Fruit fly (Drosophila melanogaster) S2 (cell line): ENCODE data around the gene CG13999.
A peak's percentile ranks its signal among the peaks of the same experiment; 100 is the strongest.

Source experiments
- CG8478 ChIP-seq: fragments of >200 bp; optimal IDR thresholded peaks from 2 replicates; lab custom pipeline; 2018
- CTCF ChIP-seq, 2 experiments: fragments of >200 bp; optimal IDR thresholded peaks; 2 replicates each; lab custom pipeline; 2018

DNA sequence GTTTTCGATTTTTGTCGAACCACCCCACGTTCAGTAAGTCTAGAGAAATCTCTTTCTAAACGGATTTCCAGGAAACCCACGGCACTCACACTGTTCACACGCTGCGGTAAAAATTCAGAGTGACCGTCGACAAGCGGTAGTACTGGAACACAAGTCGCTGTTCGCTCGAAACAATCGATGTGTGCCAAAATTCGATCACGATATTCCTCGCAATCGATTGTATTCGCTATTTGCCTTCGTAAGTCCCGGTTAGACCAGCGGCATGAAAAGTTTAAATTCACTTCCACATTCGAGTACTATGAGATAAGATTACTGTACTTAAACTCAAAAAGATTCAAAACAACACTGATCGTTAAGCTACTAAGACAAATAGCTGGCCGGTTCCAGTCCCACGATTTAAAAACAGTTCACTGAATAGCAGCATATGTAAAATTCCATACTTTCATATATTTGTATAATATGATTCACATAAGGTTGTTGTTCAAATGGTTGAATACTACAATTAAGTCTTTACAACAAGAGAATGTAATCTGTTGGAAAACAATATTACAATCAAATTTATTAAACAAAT, 24.7 kb upstream of the CG13999 start, which contains the start of gene chic:
- TF ChIP-seq CG8478 (lab: Kevin White, UChicago) (no peak), CTCF (optimal IDR thresholded peaks at IDR 0.05; lab: Kevin White, UChicago) (peak in 1 of 2 experiments; percentile 11)
